Fruit fly (Drosophila melanogaster): Measurements from ENCODE around the gene PyK.

DNA sequence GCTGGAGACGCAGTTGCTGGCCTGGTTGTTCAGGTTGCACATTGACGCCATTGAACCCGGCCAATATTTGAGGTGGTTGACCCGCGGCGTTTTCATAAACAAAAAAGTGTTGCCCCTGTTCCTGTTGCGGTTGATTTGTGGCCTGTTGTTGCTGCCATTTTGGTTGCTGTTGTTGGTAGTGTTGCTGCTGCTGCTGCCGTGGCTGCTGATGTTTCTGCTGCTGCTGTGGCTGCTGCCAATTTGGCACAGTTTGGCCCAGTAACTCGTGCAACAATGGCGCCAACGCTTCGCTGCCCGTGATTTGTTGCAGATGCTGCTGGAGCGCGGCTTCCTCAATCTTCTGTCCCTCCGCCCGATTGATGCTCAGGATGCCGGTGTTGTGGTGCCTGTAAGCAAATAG, 25.7 kb upstream of the PyK start:
- TF ChIP-seq usp (GFP tag; optimal IDR thresholded peaks at IDR 0.05): no peak
- no peak for TF ChIP-seq CG8478 (optimal IDR thresholded peaks at IDR 0.05)
- no peak for TF ChIP-seq psq (optimal IDR thresholded peaks at IDR 0.05)
